Fruit fly (Drosophila melanogaster): ENCODE results near the gene CG11583.

CG11583 gene

DNA sequence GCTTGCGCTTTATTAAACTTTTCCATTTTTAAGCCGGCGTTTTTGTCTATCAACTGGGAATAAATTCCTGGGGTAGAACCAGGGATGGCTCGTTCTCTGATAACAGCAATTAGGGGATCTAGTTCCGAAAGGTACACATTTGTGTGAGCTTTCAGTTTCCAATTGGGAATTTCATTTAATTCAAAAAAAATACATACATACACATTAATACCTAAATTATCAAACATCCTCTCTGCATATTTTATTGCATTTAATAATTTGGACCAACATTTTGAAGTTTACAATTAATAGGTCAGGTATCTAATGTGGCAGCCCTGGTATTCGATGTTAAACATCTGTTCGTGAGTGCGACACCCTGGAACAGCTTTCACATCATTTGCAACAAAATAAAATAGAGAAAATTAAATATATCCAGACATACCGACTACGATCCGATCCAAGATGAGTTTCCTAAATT, 23.5 kb downstream of the CG11583 start, which contains the start of the genes CG15011 and CG1309 (continued):
- TF ChIP-seq bigmax (GFP tag; optimal IDR thresholded peaks at IDR 0.05) (no peak), lov (optimal IDR thresholded peaks at IDR 0.05) (no peak), lov (GFP tag; IDR thresholded peaks at IDR 0.05) (0 out of 3 replicates have a peak, but pooled peaks have one; percentile 21), CG15073 (GFP tag; optimal IDR thresholded peaks at IDR 0.05) (peak; percentile 26), mirr (GFP tag; optimal IDR thresholded peaks at IDR 0.05) (peak; percentile 65), CG32532 (GFP tag; IDR thresholded peaks at IDR 0.05) (peak; percentile 83), seq (GFP tag; IDR thresholded peaks at IDR 0.05) (peak; percentile 67), CG15601 (tag; optimal IDR thresholded peaks at IDR 0.05) (peak; percentile 80), Lhr (GFP tag; optimal IDR thresholded peaks at IDR 0.05) (peak; percentile 31), Max (GFP tag; optimal IDR thresholded peaks at IDR 0.05) (peak; percentile 84), CG1832 (GFP tag; optimal IDR thresholded peaks at IDR 0.05) (no peak), sim (GFP tag; IDR thresholded peaks at IDR 0.05) (no peak), otp (GFP tag; IDR thresholded peaks at IDR 0.05) (peak; percentile 70; the same call in 2 of the 3 replicates), Dbx (GFP tag; IDR thresholded peaks at IDR 0.05) (peak; percentile 72), CG8290 (GFP tag; optimal IDR thresholded peaks at IDR 0.05) (peak; percentile 73), CG8290 (tag; optimal IDR thresholded peaks at IDR 0.05) (peak; percentile 41 to 78), slou (GFP tag; optimal IDR thresholded peaks at IDR 0.05) (peak; percentile 84), Dad (GFP tag; optimal IDR thresholded peaks at IDR 0.05) (peak; percentile 81), CG8478 (optimal IDR thresholded peaks at IDR 0.05) (no peak), oc (tag; optimal IDR thresholded peaks at IDR 0.05) (peak; percentile 66), CG4282 (GFP tag; optimal IDR thresholded peaks at IDR 0.05) (no peak), fru (optimal IDR thresholded peaks at IDR 0.05) (no peak), h (optimal IDR thresholded peaks at IDR 0.05) (no peak), CG3995 (GFP tag; optimal IDR thresholded peaks at IDR 0.05) (peak; percentile 63), ken (GFP tag; IDR thresholded peaks at IDR 0.05) (peak; percentile 74; the same call in 2 of the 3 replicates), kah (GFP tag; optimal IDR thresholded peaks at IDR 0.05) (peak; percentile 14), CG3838 (GFP tag; optimal IDR thresholded peaks at IDR 0.05) (peak; percentile 64), dmrt11E (tag; optimal IDR thresholded peaks at IDR 0.05) (peak; percentile 85), CG8924 (tag; optimal IDR thresholded peaks at IDR 0.05) (peak; percentile 84), Mrtf (GFP tag; IDR thresholded peaks at IDR 0.05) (peak; percentile 58; the same call in 1 of the 3 replicates), CG6854 (GFP tag; optimal IDR thresholded peaks at IDR 0.05) (no peak), CG13775 (GFP tag; optimal IDR thresholded peaks at IDR 0.05) (peak; percentile 85), lbe (GFP tag; optimal IDR thresholded peaks at IDR 0.05) (peak; percentile 70), ap (GFP tag; IDR thresholded peaks at IDR 0.05) (no peak), NK7.1 (GFP tag; optimal IDR thresholded peaks at IDR 0.05) (peak; percentile 79), gce (GFP tag; IDR thresholded peaks at IDR 0.05) (no peak), CG10366 (GFP tag; IDR thresholded peaks at IDR 0.05) (peak; percentile 76), lola (GFP tag; optimal IDR thresholded peaks at IDR 0.05) (peak in 1 of 3 experiments; percentile 87), fd102C (GFP tag; optimal IDR thresholded peaks at IDR 0.05) (peak; percentile 68), tll (GFP tag; optimal IDR thresholded peaks at IDR 0.05) (no peak), Xbp1 (GFP tag; optimal IDR thresholded peaks at IDR 0.05) (peak; percentile 90), stwl (tag; optimal IDR thresholded peaks at IDR 0.05) (peak; percentile 79), row (GFP tag; IDR thresholded peaks at IDR 0.05) (peak; percentile 98), CG11085 (GFP tag; IDR thresholded peaks at IDR 0.05) (no peak), Doc2 (GFP tag; IDR thresholded peaks at IDR 0.05) (no peak), CG7786 (GFP tag; optimal IDR thresholded peaks at IDR 0.05) (peak; percentile 82), CG31388 (GFP tag; optimal IDR thresholded peaks at IDR 0.05) (peak; percentile 51), CG17328 (GFP tag; IDR thresholded peaks at IDR 0.05) (peak; percentile 77), Hr78 (GFP tag; optimal IDR thresholded peaks at IDR 0.05) (peak in 1 of 2 experiments; percentile 46), Ravus (GFP tag; IDR thresholded peaks at IDR 0.05) (no peak), CG5953 (GFP tag; IDR thresholded peaks at IDR 0.05) (no peak), Sry-δ (GFP tag; optimal IDR thresholded peaks at IDR 0.05) (peak; percentile 70), Lim3 (GFP tag; IDR thresholded peaks at IDR 0.05) (no peak)
